Fruit fly (Drosophila melanogaster) whole organism, prepupa: ENCODE data around the gene CG9686.
A peak's percentile ranks its signal among the peaks of the same experiment; 100 is the strongest.

ENCODE experiments used
- CG31627 ChIP-seq: fragments of 200-800 bp; sonication (Bioruptor generic); optimal IDR thresholded peaks from 3 replicates; lab custom pipeline; 2016; ENCODE audit warnings: missing biosample characterization, missing genetic modification characterization
- CG6163 ChIP-seq: fragments of 200-800 bp; sonication (Bioruptor generic); IDR thresholded peaks from 3 replicates; pipeline ENCODE4 v1.3.6; 2022; ENCODE audit warnings: missing biosample characterization, missing genetic modification characterization
- CG6276 ChIP-seq: fragments of 200-800 bp; sonication (Bioruptor generic); optimal IDR thresholded peaks from 2 replicates; lab custom pipeline; 2017; ENCODE audit warnings: missing biosample characterization, mild to moderate bottlenecking, missing genetic modification characterization
- CG6792 ChIP-seq: fragments of 200-800 bp; sonication (Bioruptor generic); optimal IDR thresholded peaks from 3 replicates; lab custom pipeline; 2016; ENCODE audit warnings: missing biosample characterization, missing genetic modification characterization
- CG8319 ChIP-seq: fragments of 200-800 bp; sonication (Bioruptor generic); optimal IDR thresholded peaks from 3 replicates; lab custom pipeline; 2016; ENCODE audit warnings: missing biosample characterization, missing genetic modification characterization
- Eip78C ChIP-seq: fragments of 200-800 bp; sonication (Bioruptor generic); peaks from one replicate; lab custom pipeline; 2016; ENCODE audit warnings: missing biosample characterization, missing genetic modification characterization
- Ets21C ChIP-seq: fragments of 200-800 bp; sonication (Bioruptor generic); optimal IDR thresholded peaks from 3 replicates; lab custom pipeline; 2016; ENCODE audit warnings: missing biosample characterization, missing genetic modification characterization
- OdsH ChIP-seq: fragments of 200-800 bp; sonication (Bioruptor generic); optimal IDR thresholded peaks from 3 replicates; lab custom pipeline; 2016; ENCODE audit warnings: missing biosample characterization, missing genetic modification characterization
- Smox ChIP-seq: fragments of 200-800 bp; sonication (Bioruptor generic); optimal IDR thresholded peaks from 3 replicates; lab custom pipeline; 2016; ENCODE audit warnings: missing biosample characterization, missing genetic modification characterization
- achi ChIP-seq: fragments of 200-800 bp; sonication (Bioruptor generic); optimal IDR thresholded peaks from 3 replicates; lab custom pipeline; 2016; ENCODE audit warnings: missing biosample characterization, missing genetic modification characterization

The CG9686 gene

dm6 chrX:9899535-9900179, 20.0 kb downstream of the CG9686 start, which contains the start of gene CG15249 (continued):
- TF ChIP-seq CG6163 (GFP tag; lab: Robert Waterston, UW), result 0 out of 3 replicates have a peak, but pooled peaks have one; percentile 27
- peak; percentile 5 for TF ChIP-seq CG6792 (GFP tag; lab: Kevin White, UChicago)

- TF ChIP-seq Eip78C (GFP tag; lab: Kevin White, UChicago) (peak; percentile 39), OdsH (GFP tag; lab: Kevin White, UChicago) (no peak)
These were observed 29.7 kb downstream of the CG9686 start for dm6 chrX:9909384-9909783.

- no peak for TF ChIP-seq Smox (GFP tag; lab: Kevin White, UChicago)
- no peak for TF ChIP-seq CG6276
- no peak for TF ChIP-seq CG6163 (GFP tag; lab: Robert Waterston, UW)
- TF ChIP-seq CG31627, result no peak
These were observed 31.4 kb downstream of the CG9686 start, which contains the start of gene CG1986 for dm6 chrX:9911026-9911425. Gene CG1986 (minus strand): TSS chrX:9911126.

- TF ChIP-seq Ets21C (no peak), CG6792 (GFP tag; lab: Kevin White, UChicago) (no peak), CG8319 (GFP tag; lab: Kevin White, UChicago) (no peak), achi (GFP tag; lab: Kevin White, UChicago) (no peak)
These were observed 32.1 kb downstream of the CG9686 start for dm6 chrX:9911751-9912150.
